ENCODE assay signal across 3 worm cellular contexts in the genomic region with DNA sequence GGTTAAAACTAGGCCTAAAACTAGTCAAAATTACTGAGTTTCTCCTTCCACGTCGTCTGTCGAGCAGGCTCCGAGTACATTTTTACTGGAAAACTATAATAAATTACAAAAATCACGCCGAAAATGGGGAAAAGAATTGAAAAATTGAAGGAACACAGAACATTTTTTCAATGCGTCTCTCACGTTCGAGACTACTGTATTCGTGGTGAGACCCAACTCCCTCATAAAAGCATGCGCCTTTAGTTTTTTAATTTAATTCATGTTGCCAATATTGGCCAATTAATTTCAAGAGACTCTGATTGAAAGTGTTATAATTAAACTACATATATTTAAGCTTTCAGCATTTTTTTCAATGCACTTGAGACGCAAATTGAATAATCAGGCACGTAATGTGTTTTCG.
TF ChIP-seq lines count a peak whose summit lies in the region.

No protein-coding gene starts in this region.

TF ChIP-seq in whole organism, L4 larva, 104 proteins besides CTCF, POLR2A, EP300 and RAD21:
- TF ChIP-seq nhr-6 (tag; optimal IDR thresholded peaks at IDR 0.05; lab: Kevin White, UChicago): no peak
- TF ChIP-seq snpc-1.2 (GFP tag; IDR thresholded peaks at IDR 0.05; lab: Robert Waterston, UW): 0 out of 2 replicates have a peak, but pooled peaks have one; percentile 6
TF ChIP-seq in whole organism, L4 larva: peak in this region for 1.

TF ChIP-seq in whole organism, mixed stage, embryonic, 35 proteins besides CTCF, POLR2A, EP300 and RAD21:
- TF ChIP-seq pha-4 (tag; optimal IDR thresholded peaks at IDR 0.05; lab: Kevin White, UChicago) (no peak), lin-13 (tag; optimal IDR thresholded peaks at IDR 0.05; lab: Kevin White, UChicago) (no peak), lin-32 (GFP tag; optimal IDR thresholded peaks at IDR 0.05; lab: Kevin White, UChicago) (no peak), mep-1 (tag; optimal IDR thresholded peaks at IDR 0.05; lab: Kevin White, UChicago) (no peak), elt-1 (tag; optimal IDR thresholded peaks at IDR 0.05; lab: Kevin White, UChicago; ENCODE audit: borderline replicate concordance, insufficient read depth) (no peak), ham-2 (GFP tag; optimal IDR thresholded peaks at IDR 0.05; lab: Kevin White, UChicago) (no peak), ceh-83 (GFP tag; optimal IDR thresholded peaks at IDR 0.05; lab: Kevin White, UChicago) (peak; percentile 10), nhr-28 (tag; optimal IDR thresholded peaks at IDR 0.05; lab: Kevin White, UChicago) (no peak), ces-1 (GFP tag; optimal IDR thresholded peaks at IDR 0.05; lab: Kevin White, UChicago) (no peak)

TF ChIP-seq in whole organism, young adult, 124 proteins besides CTCF, POLR2A, EP300 and RAD21:
- TF ChIP-seq dpff-1 (tag; optimal IDR thresholded peaks at IDR 0.05; lab: Kevin White, UChicago) (no peak), ama-1 (optimal IDR thresholded peaks at IDR 0.05; lab: Kevin White, UChicago) (no peak), ama-1 (GFP tag; optimal IDR thresholded peaks at IDR 0.05; lab: Kevin White, UChicago) (no peak), F23B12.7 (tag; optimal IDR thresholded peaks at IDR 0.05; lab: Kevin White, UChicago; ENCODE audit: insufficient read depth) (peak; percentile 5), T26A5.8 (tag; optimal IDR thresholded peaks at IDR 0.05; lab: Kevin White, UChicago) (no peak), ceh-58 (GFP tag; IDR thresholded peaks at IDR 0.05; lab: Robert Waterston, UW) (no peak), F33H1.4 (GFP tag; IDR thresholded peaks at IDR 0.05; lab: Robert Waterston, UW) (peak; percentile 81; the same call in 1 of the 2 replicates), let-526 (GFP tag; IDR thresholded peaks at IDR 0.05; lab: Robert Waterston, UW) (no peak), efl-1 (GFP tag; optimal IDR thresholded peaks at IDR 0.05; lab: Kevin White, UChicago) (peak; percentile 0), snpc-4 (GFP tag; optimal IDR thresholded peaks at IDR 0.05; lab: Kevin White, UChicago) (no peak), snpc-4 (tag; optimal IDR thresholded peaks at IDR 0.05; lab: Kevin White, UChicago) (no peak), xnd-1 (tag; optimal IDR thresholded peaks at IDR 0.05; lab: Kevin White, UChicago) (no peak), zim-3 (tag; optimal IDR thresholded peaks at IDR 0.05; lab: Kevin White, UChicago) (no peak), Y53F4B.3 (GFP tag; IDR thresholded peaks at IDR 0.05; lab: Robert Waterston, UW) (no peak), mel-28 (tag; optimal IDR thresholded peaks at IDR 0.05; lab: Kevin White, UChicago; ENCODE audit: borderline replicate concordance) (no peak), hmg-1.2 (GFP tag; IDR thresholded peaks at IDR 0.05; lab: Robert Waterston, UW) (no peak), lsl-1 (GFP tag; optimal IDR thresholded peaks at IDR 0.05; lab: Kevin White, UChicago) (peak; percentile 79), F10E7.11 (tag; optimal IDR thresholded peaks at IDR 0.05; lab: Kevin White, UChicago) (no peak), nhr-179 (tag; optimal IDR thresholded peaks at IDR 0.05; lab: Kevin White, UChicago) (no peak)
